Worm (Caenorhabditis elegans): ENCODE results near the gene mcm-3AP.
"Not testable (repeated sequence)": the region's sequence is repeated elsewhere in the genome, so short reads cannot be mapped to it uniquely, and the experiment has no call there.

- not testable (repeated sequence) for TF ChIP-seq C04F5.9 (tag; optimal IDR thresholded peaks at IDR 0.05); unc-62 (GFP tag; optimal IDR thresholded peaks at IDR 0.05); ztf-4 (tag; optimal IDR thresholded peaks at IDR 0.05); fkh-10 (GFP tag; optimal IDR thresholded peaks at IDR 0.05); nhr-237 (tag; optimal IDR thresholded peaks at IDR 0.05); nhr-11 (tag; optimal IDR thresholded peaks at IDR 0.05)
- TF ChIP-seq unc-130 (tag; optimal IDR thresholded peaks at IDR 0.05) (peak; percentile 57), nhr-71 (tag; optimal IDR thresholded peaks at IDR 0.05) (peak; percentile 84), jun-1 (tag; optimal IDR thresholded peaks at IDR 0.05) (peak; percentile 39), mep-1 (tag; optimal IDR thresholded peaks at IDR 0.05) (peak; percentile 67)
Measured at ce11 chrIV:7946899-7947499, 1.5 kb upstream of the mcm-3AP start, which contains the start of gene F20D12.12.

All from whole organism, L1 larva.